Fruit fly (Drosophila melanogaster) whole organism, embryonic: ENCODE data around the gene Ide.
A peak's percentile ranks its signal among the peaks of the same experiment; 100 is the strongest.

Experiments used
- ATbp ChIP-seq: fragments of 200-800 bp; sonication (Bioruptor generic); optimal IDR thresholded peaks from 2 replicates; lab custom pipeline; 2017; ENCODE audit warnings: missing biosample characterization, mild to moderate bottlenecking, missing genetic modification characterization, missing genetic modification reagents
- Adf1 ChIP-seq: fragments of 200-800 bp; sonication (Bioruptor generic); IDR thresholded peaks from 2 replicates; pipeline ENCODE4 v1.3.6; 2022; ENCODE audit warnings: missing biosample characterization, missing genetic modification characterization
- Aef1 ChIP-seq: fragments of 200-800 bp; sonication (Bioruptor generic); IDR thresholded peaks from 3 replicates; pipeline ENCODE4 v1.3.6; 2022; ENCODE audit warnings: missing biosample characterization, missing genetic modification characterization
- CG10209 ChIP-seq: fragments of 200-800 bp; sonication (Bioruptor generic); optimal IDR thresholded peaks from 3 replicates; lab custom pipeline; 2017; ENCODE audit warnings: missing biosample characterization, mild to moderate bottlenecking, missing genetic modification characterization, missing genetic modification reagents
- CG10321 ChIP-seq: fragments of 200-800 bp; sonication (Bioruptor generic); IDR thresholded peaks from 2 replicates; pipeline ENCODE4 v1.3.6; 2022; ENCODE audit warnings: missing biosample characterization, missing genetic modification characterization
- CG10979 ChIP-seq: fragments of 200-800 bp; sonication (Bioruptor generic); optimal IDR thresholded peaks from 2 replicates; lab custom pipeline; 2018; ENCODE audit warnings: missing biosample characterization, mild to moderate bottlenecking, missing genetic modification characterization, moderate library complexity
- CG11247 ChIP-seq: fragments of 200-800 bp; sonication (Bioruptor generic); IDR thresholded peaks from 2 replicates; pipeline ENCODE4 v1.3.6; 2022; ENCODE audit warnings: missing biosample characterization, missing genetic modification characterization
- CG1233 ChIP-seq: fragments of 200-800 bp; sonication (Bioruptor generic); optimal IDR thresholded peaks from 4 replicates; lab custom pipeline; 2018; ENCODE audit warnings: missing biosample characterization, mild to moderate bottlenecking, missing genetic modification characterization
- CG12744 ChIP-seq: fragments of 200-800 bp; sonication (Bioruptor generic); optimal IDR thresholded peaks from 2 replicates; lab custom pipeline; 2016; ENCODE audit warnings: missing biosample characterization, missing genetic modification characterization
- CG1602 ChIP-seq: fragments of 200-800 bp; sonication (Bioruptor generic); optimal IDR thresholded peaks from 3 replicates; lab custom pipeline; 2016; ENCODE audit warnings: missing biosample characterization, missing genetic modification characterization
- CG1792 ChIP-seq: fragments of 200-800 bp; sonication (Bioruptor generic); optimal IDR thresholded peaks from 2 replicates; lab custom pipeline; 2016; ENCODE audit warnings: missing biosample characterization, missing genetic modification characterization
- CG18011 ChIP-seq: fragments of 200-800 bp; sonication (Bioruptor generic); optimal IDR thresholded peaks from 2 replicates; lab custom pipeline; 2017; ENCODE audit warnings: missing biosample characterization, missing genetic modification characterization, mild to moderate bottlenecking, moderate library complexity, missing genotype
- CG3065 ChIP-seq: fragments of 200-800 bp; sonication (Bioruptor generic); optimal IDR thresholded peaks from 2 replicates; lab custom pipeline; 2016; ENCODE audit warnings: missing biosample characterization, missing genetic modification characterization
- CG34224 ChIP-seq: fragments of 200-800 bp; sonication (Bioruptor generic); IDR thresholded peaks from 3 replicates; pipeline ENCODE4 v1.3.6; 2022; ENCODE audit warnings: missing biosample characterization, missing genetic modification characterization; ENCODE audit not compliant: partially characterized antibody
- CG3838 ChIP-seq: fragments of 200-800 bp; sonication (Bioruptor generic); optimal IDR thresholded peaks from 3 replicates; lab custom pipeline; 2016; ENCODE audit warnings: missing biosample characterization, missing genetic modification characterization
- CG7745 ChIP-seq: fragments of 200-800 bp; sonication (Bioruptor generic); optimal IDR thresholded peaks from 2 replicates; lab custom pipeline; 2018; ENCODE audit warnings: missing biosample characterization, mild to moderate bottlenecking, missing genetic modification characterization, moderate library complexity
- CG8290 ChIP-seq, 3 experiments: fragments of 200-800 bp; sonication (Bioruptor generic); optimal IDR thresholded peaks; 2 replicates each; lab custom pipeline; 2016 to 2019; ENCODE audit warnings: missing biosample characterization in 3 of 3, missing genetic modification characterization in 3 of 3, mild to moderate bottlenecking in 2 of 3, moderate library complexity in 1 of 3
- CG8478 ChIP-seq: fragments of >200 bp; optimal IDR thresholded peaks from 2 replicates; lab custom pipeline; 2018
- CG8944 ChIP-seq: fragments of 200-800 bp; sonication (Bioruptor generic); optimal IDR thresholded peaks from 3 replicates; lab custom pipeline; 2016; ENCODE audit warnings: missing biosample characterization, missing genetic modification characterization
- CG9215 ChIP-seq: fragments of 200-800 bp; sonication (Bioruptor generic); IDR thresholded peaks from 2 replicates; pipeline ENCODE4 v1.3.6; 2022; ENCODE audit warnings: missing biosample characterization, missing genetic modification characterization
- CG9932 ChIP-seq: fragments of 200-800 bp; sonication (Bioruptor generic); IDR thresholded peaks from 2 replicates; pipeline ENCODE4 v1.3.6; 2022; ENCODE audit warnings: missing biosample characterization, missing genetic modification characterization
- D ChIP-seq, 2 experiments: fragments of 200-800 bp in 1 of 2; fragments of >200 bp in 1 of 2; sonication (Bioruptor generic) in 1 of 2; optimal IDR thresholded peaks; 2 replicates in 1 of 2; 3 replicates in 1 of 2; lab custom pipeline; 2017; ENCODE audit warnings: mild to moderate bottlenecking in 1 of 2, missing biosample characterization in 1 of 2, missing genetic modification characterization in 1 of 2, missing genetic modification reagents in 1 of 2
- Deaf1 ChIP-seq: fragments of 200-800 bp; optimal IDR thresholded peaks from 3 replicates; lab custom pipeline; 2019; ENCODE audit warnings: missing biosample characterization, mild to moderate bottlenecking, missing genetic modification characterization, moderate library complexity
- Doc2 ChIP-seq: fragments of 200-800 bp; sonication (Bioruptor generic); IDR thresholded peaks from 2 replicates; pipeline ENCODE4 v1.3.6; 2022; ENCODE audit warnings: missing biosample characterization, missing genetic modification characterization
- Doc3 ChIP-seq: fragments of 200-800 bp; sonication (Bioruptor generic); IDR thresholded peaks from 3 replicates; pipeline ENCODE4 v1.3.6; 2022; ENCODE audit warnings: missing biosample characterization, missing genetic modification characterization; ENCODE audit not compliant: partially characterized antibody
- Ets97D ChIP-seq: fragments of 200-800 bp; sonication (Bioruptor generic); optimal IDR thresholded peaks from 3 replicates; lab custom pipeline; 2016; ENCODE audit warnings: missing biosample characterization, missing genetic modification characterization
- GATAe ChIP-seq: fragments of 200-800 bp; sonication (Bioruptor generic); conservative IDR thresholded peaks from 2 replicates; pipeline ENCODE4 v1.3.6; 2022; ENCODE audit warnings: missing biosample characterization, missing genetic modification characterization
- HmgZ ChIP-seq: fragments of 200-800 bp; sonication (Bioruptor generic); optimal IDR thresholded peaks from 2 replicates; lab custom pipeline; 2018; ENCODE audit warnings: missing biosample characterization, mild to moderate bottlenecking, missing genetic modification characterization
- Meics ChIP-seq: fragments of 200-800 bp; sonication (Bioruptor generic); optimal IDR thresholded peaks from 2 replicates; lab custom pipeline; 2017; ENCODE audit warnings: missing biosample characterization, mild to moderate bottlenecking, missing genetic modification characterization
- Side ChIP-seq: fragments of 200-800 bp; sonication (Bioruptor generic); optimal IDR thresholded peaks from 2 replicates; lab custom pipeline; 2016; ENCODE audit warnings: missing biosample characterization, missing genetic modification characterization
- az2 ChIP-seq: fragments of 200-800 bp; sonication (Bioruptor generic); optimal IDR thresholded peaks from 3 replicates; lab custom pipeline; 2016; ENCODE audit warnings: missing biosample characterization, missing genetic modification characterization
- bcd ChIP-seq: fragments of 200-800 bp; sonication (Bioruptor generic); optimal IDR thresholded peaks from 2 replicates; lab custom pipeline; 2017; ENCODE audit warnings: missing biosample characterization, mild to moderate bottlenecking, missing genetic modification characterization
- btn ChIP-seq: fragments of 200-800 bp; sonication (Bioruptor generic); optimal IDR thresholded peaks from 2 replicates; lab custom pipeline; 2016; ENCODE audit warnings: missing biosample characterization, missing genetic modification characterization
- cas ChIP-seq: fragments of 200-800 bp; sonication (Bioruptor generic); IDR thresholded peaks from 2 replicates; pipeline ENCODE4 v1.3.6; 2022; ENCODE audit warnings: missing biosample characterization, missing genetic modification characterization
- caup ChIP-seq: fragments of 200-800 bp; sonication (Bioruptor generic); optimal IDR thresholded peaks from 3 replicates; lab custom pipeline; 2017; ENCODE audit warnings: missing biosample characterization, mild to moderate bottlenecking, missing genetic modification characterization, moderate library complexity; ENCODE audit not compliant: severe bottlenecking
- chinmo ChIP-seq: fragments of 200-800 bp; sonication (Bioruptor generic); IDR thresholded peaks from 4 replicates; pipeline ENCODE4 v1.3.6; 2022; ENCODE audit warnings: missing biosample characterization, missing genetic modification characterization; ENCODE audit not compliant: partially characterized antibody
- fru ChIP-seq: fragments of >200 bp; optimal IDR thresholded peaks from 2 replicates; lab custom pipeline; 2017
- gt ChIP-seq: fragments of 200-800 bp; sonication (Bioruptor generic); IDR thresholded peaks from 2 replicates; pipeline ENCODE4 v1.3.6; 2022; ENCODE audit warnings: missing biosample characterization, missing genetic modification characterization
- h ChIP-seq: fragments of >200 bp; optimal IDR thresholded peaks from 2 replicates; lab custom pipeline; 2017
- jigr1 ChIP-seq: fragments of 200-800 bp; sonication (Bioruptor generic); IDR thresholded peaks from 3 replicates; pipeline ENCODE4 v1.3.6; 2022; ENCODE audit warnings: missing biosample characterization, missing genetic modification characterization
- lab ChIP-seq: fragments of 200-800 bp; sonication (Bioruptor generic); optimal IDR thresholded peaks from 3 replicates; lab custom pipeline; 2017; ENCODE audit warnings: missing biosample characterization, missing genetic modification characterization, mild to moderate bottlenecking, moderate library complexity, missing genetic modification reagents
- mirr ChIP-seq: fragments of 200-800 bp; sonication (Bioruptor generic); optimal IDR thresholded peaks from 3 replicates; lab custom pipeline; 2018; ENCODE audit warnings: missing biosample characterization, mild to moderate bottlenecking, missing genetic modification characterization
- mld ChIP-seq: fragments of 200-800 bp; sonication (Bioruptor generic); IDR thresholded peaks from 3 replicates; pipeline ENCODE4 v1.3.6; 2022; ENCODE audit warnings: missing biosample characterization, missing genetic modification characterization; ENCODE audit not compliant: partially characterized antibody
- peb ChIP-seq: fragments of 200-800 bp; sonication (Bioruptor generic); IDR thresholded peaks from 2 replicates; pipeline ENCODE4 v1.3.6; 2022; ENCODE audit warnings: missing biosample characterization, missing genetic modification characterization
- shn ChIP-seq: fragments of 200-800 bp; sonication (Bioruptor generic); optimal IDR thresholded peaks from 3 replicates; lab custom pipeline; 2016; ENCODE audit warnings: missing biosample characterization, missing genetic modification characterization
- slp2 ChIP-seq: fragments of 200-800 bp; sonication (Bioruptor generic); optimal IDR thresholded peaks from 2 replicates; lab custom pipeline; 2016; ENCODE audit warnings: missing biosample characterization, missing genetic modification characterization
- ttk ChIP-seq: fragments of 200-800 bp; sonication (Bioruptor generic); IDR thresholded peaks from 2 replicates; pipeline ENCODE4 v2.1.2; 2022; ENCODE audit warnings: missing biosample characterization, missing genetic modification characterization
- tx ChIP-seq: fragments of 200-800 bp; sonication (Bioruptor generic); optimal IDR thresholded peaks from 2 replicates; lab custom pipeline; 2016; ENCODE audit warnings: missing biosample characterization, missing genetic modification characterization
- zf30C ChIP-seq: fragments of 200-800 bp; sonication (Bioruptor generic); optimal IDR thresholded peaks from 3 replicates; lab custom pipeline; 2018; ENCODE audit warnings: missing biosample characterization, mild to moderate bottlenecking, missing genetic modification characterization

Ide gene

DNA sequence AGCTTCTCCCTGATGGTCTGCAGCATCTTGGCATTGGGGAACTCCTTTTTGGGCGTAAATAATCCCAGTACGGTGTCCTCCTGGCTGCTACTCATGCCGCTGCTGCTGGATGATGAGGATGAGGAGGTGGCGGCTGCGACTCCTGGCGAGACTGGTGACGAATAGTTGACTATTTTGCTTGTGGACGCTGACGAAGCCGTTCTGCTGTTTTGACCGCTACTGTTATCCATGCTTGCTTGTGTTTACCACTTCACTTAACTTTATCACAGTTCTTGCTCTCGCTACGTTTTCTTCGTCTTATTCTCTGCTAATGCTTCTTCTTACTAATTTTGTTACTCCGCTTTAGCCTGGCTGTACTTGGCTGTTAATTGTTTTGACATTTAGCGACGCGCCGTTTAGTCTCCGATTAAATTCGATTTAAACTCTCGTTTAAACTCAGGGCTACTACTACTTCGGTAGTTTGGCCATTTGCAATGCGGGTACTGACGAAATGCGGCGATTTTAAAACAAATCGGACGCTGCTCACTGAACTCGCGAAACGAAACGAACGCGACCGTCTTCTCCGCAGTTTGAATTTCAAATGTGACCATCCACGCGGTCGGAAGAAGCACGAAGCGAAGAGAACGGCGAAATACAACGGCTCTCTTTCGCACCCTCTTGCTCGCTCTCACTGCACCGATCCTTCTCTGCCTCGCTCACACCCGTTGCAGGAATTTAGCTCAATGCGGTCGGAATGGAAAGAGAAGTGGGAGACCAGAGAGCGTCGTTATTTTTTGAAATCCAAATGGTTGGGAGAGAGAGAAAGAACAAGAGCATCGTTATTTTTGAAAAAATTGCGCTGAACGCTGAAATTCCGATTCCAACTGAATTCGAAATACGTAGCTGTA is 25.6 kb upstream of the Ide start, which contains the start of gene trbl (continued):
- TF ChIP-seq bcd (no peak), CG8478 (peak; percentile 49), CG7745 (peak; percentile 62), h (no peak), CG3838 (no peak), CG8290 (GFP tag; optimal IDR thresholded peaks at IDR 0.05; lab: Kevin White, UChicago) (peak; percentile 43), CG8290 (tag; optimal IDR thresholded peaks at IDR 0.05; lab: Kevin White, UChicago) (peak; percentile 44 to 64), CG10321 (GFP tag; lab: Robert Waterston, UW) (no peak), CG11247 (GFP tag; lab: Robert Waterston, UW) (no peak), Aef1 (GFP tag; lab: Robert Waterston, UW) (no peak), CG34224 (peak; percentile 78), mld (peak; percentile 90), CG1602 (GFP tag; lab: Kevin White, UChicago) (no peak), cas (no peak), CG12744 (GFP tag; lab: Kevin White, UChicago) (peak; percentile 11), fru (lab: Kevin White, UChicago) (no peak), Doc3 (GFP tag; lab: Robert Waterston, UW) (peak; percentile 37; the same call in 1 of the 3 replicates), mirr (GFP tag; lab: Kevin White, UChicago) (peak; percentile 54), HmgZ (tag; lab: Kevin White, UChicago) (no peak), D (optimal IDR thresholded peaks at IDR 0.05; lab: Kevin White, UChicago) (peak; percentile 22), D (GFP tag; optimal IDR thresholded peaks at IDR 0.05; lab: Kevin White, UChicago) (no peak), ATbp (GFP tag; lab: Kevin White, UChicago) (no peak), jigr1 (GFP tag; lab: Robert Waterston, UW) (no peak), Adf1 (GFP tag; lab: Robert Waterston, UW) (no peak; the same call in 1 of the 2 replicates), peb (no peak), CG9932 (GFP tag; lab: Robert Waterston, UW) (no peak), Ets97D (GFP tag; lab: Kevin White, UChicago) (peak; percentile 26), CG9215 (GFP tag; lab: Robert Waterston, UW) (no peak), ttk (no peak), CG1233 (GFP tag; lab: Kevin White, UChicago) (no peak), CG3065 (no peak), caup (GFP tag; lab: Kevin White, UChicago) (peak; percentile 28), slp2 (no peak), CG1792 (no peak), lab (GFP tag; lab: Kevin White, UChicago) (peak; percentile 52), CG8944 (no peak), Deaf1 (tag; lab: Kevin White, UChicago) (peak; percentile 94), Side (GFP tag; lab: Kevin White, UChicago) (peak; percentile 21), GATAe (GFP tag; lab: Robert Waterston, UW) (no peak), Doc2 (no peak), gt (GFP tag; lab: Robert Waterston, UW) (no peak), CG18011 (GFP tag; lab: Kevin White, UChicago) (peak; percentile 20), zf30C (peak; percentile 38), az2 (GFP tag; lab: Kevin White, UChicago) (no peak), chinmo (GFP tag; lab: Robert Waterston, UW) (peak; percentile 98), Meics (GFP tag; lab: Kevin White, UChicago) (peak; percentile 19), tx (GFP tag; lab: Kevin White, UChicago) (no peak), shn (no peak), btn (GFP tag; lab: Kevin White, UChicago) (no peak), CG10209 (GFP tag; lab: Kevin White, UChicago) (no peak), CG10979 (peak; percentile 24)
